Worm (Caenorhabditis elegans) whole organism, L1 larva: ENCODE measurements around the gene cest-7.

ENCODE experiments used
- C04F5.9 ChIP-seq: sonication (generic microtip); optimal IDR thresholded peaks from 2 replicates; lab custom pipeline; 2016; ENCODE audit warnings: missing genetic modification characterization, missing compliant biosample characterization
- F16B12.6 ChIP-seq: fragments of 150-350 bp; optimal IDR thresholded peaks from 2 replicates; lab custom pipeline; 2014; ENCODE audit warnings: missing biosample characterization, missing genetic modification characterization
- aha-1 ChIP-seq: fragments of 150-350 bp; optimal IDR thresholded peaks from 2 replicates; lab custom pipeline; 2014; ENCODE audit warnings: missing biosample characterization, missing genetic modification characterization
- ceh-63 ChIP-seq: fragments of 200-800 bp; sonication (Bioruptor generic); optimal IDR thresholded peaks from 2 replicates; lab custom pipeline; 2018; ENCODE audit warnings: mild to moderate bottlenecking, missing genetic modification characterization, missing compliant biosample characterization
- ceh-88 ChIP-seq: fragments of 200-800 bp; sonication (Bioruptor generic); IDR thresholded peaks from 2 replicates; pipeline ENCODE4 v1.3.6; 2022; ENCODE audit warnings: missing genetic modification characterization, missing compliant biosample characterization
- dsc-1 ChIP-seq: sonication (generic microtip); optimal IDR thresholded peaks from 2 replicates; lab custom pipeline; 2016; ENCODE audit warnings: mild to moderate bottlenecking, missing genetic modification characterization, missing compliant biosample characterization
- egl-13 ChIP-seq: sonication (generic microtip); optimal IDR thresholded peaks from 2 replicates; lab custom pipeline; 2016; ENCODE audit warnings: missing genotype, missing genetic modification reagents, missing genetic modification characterization, missing compliant biosample characterization
- egl-27 ChIP-seq, 2 experiments: fragments of 150-350 bp in 1 of 2; sonication (generic microtip); optimal IDR thresholded peaks; 3 replicates each; lab custom pipeline; 2017 to 2018; ENCODE audit warnings: missing biosample characterization in 2 of 2, missing genetic modification characterization in 2 of 2, missing genetic modification reagents in 2 of 2
- elt-2 ChIP-seq: sonication (generic microtip); optimal IDR thresholded peaks from 2 replicates; lab custom pipeline; 2016; ENCODE audit warnings: missing genetic modification characterization, mild to moderate bottlenecking, inconsistent platforms, missing compliant biosample characterization, missing genetic modification reagents
- fkh-8 ChIP-seq: sonication (generic microtip); optimal IDR thresholded peaks from 2 replicates; lab custom pipeline; 2016; ENCODE audit warnings: mild to moderate bottlenecking, missing genetic modification characterization, missing compliant biosample characterization
- grh-1 ChIP-seq: fragments of 200-800 bp; sonication (Bioruptor generic); IDR thresholded peaks from 2 replicates; pipeline ENCODE4 v1.3.6; 2022; ENCODE audit warnings: missing genetic modification reagents, missing genetic modification characterization, missing compliant biosample characterization
- hlh-17 ChIP-seq: fragments of 200-800 bp; sonication (Bioruptor generic); optimal IDR thresholded peaks from 2 replicates; lab custom pipeline; 2018; ENCODE audit warnings: missing genetic modification characterization, mild to moderate bottlenecking, missing compliant biosample characterization, moderate library complexity, borderline replicate concordance
- hlh-4 ChIP-seq: sonication (generic microtip); optimal IDR thresholded peaks from 2 replicates; lab custom pipeline; 2016; ENCODE audit warnings: mild to moderate bottlenecking, missing genetic modification characterization, missing compliant biosample characterization
- hpl-2 ChIP-seq: fragments of 150-350 bp; optimal IDR thresholded peaks from 2 replicates; lab custom pipeline; 2014; ENCODE audit warnings: missing biosample characterization, missing genetic modification reagents, missing genetic modification characterization
- lin-14 ChIP-seq: fragments of 200-800 bp; sonication (Bioruptor generic); optimal IDR thresholded peaks from 2 replicates; lab custom pipeline; 2018; ENCODE audit warnings: mild to moderate bottlenecking, missing genetic modification characterization, moderate library complexity, missing compliant biosample characterization
- lin-15B ChIP-seq: fragments of 150-350 bp; sonication (generic microtip); optimal IDR thresholded peaks from 3 replicates; lab custom pipeline; 2014; ENCODE audit warnings: missing biosample characterization, missing genetic modification characterization
- lin-39 ChIP-seq: fragments of 150-350 bp; optimal IDR thresholded peaks from 2 replicates; lab custom pipeline; 2014; ENCODE audit warnings: missing biosample characterization, missing genetic modification reagents, missing genetic modification characterization
- mab-9 ChIP-seq: fragments of 200-800 bp; sonication (Bioruptor generic); IDR thresholded peaks from 2 replicates; pipeline ENCODE4 v1.3.6; 2022; ENCODE audit warnings: missing genetic modification reagents, missing genetic modification characterization, missing compliant biosample characterization
- mdl-1 ChIP-seq, 2 experiments: fragments of 150-350 bp; optimal IDR thresholded peaks; 2 replicates each; lab custom pipeline; 2014 to 2017; ENCODE audit warnings: missing biosample characterization in 2 of 2, missing genetic modification characterization in 2 of 2, inconsistent platforms in 1 of 2
- mef-2 ChIP-seq: fragments of 150-350 bp; optimal IDR thresholded peaks from 2 replicates; lab custom pipeline; 2014; ENCODE audit warnings: missing biosample characterization, missing genetic modification characterization
- mep-1 ChIP-seq: fragments of 150-350 bp; optimal IDR thresholded peaks from 2 replicates; lab custom pipeline; 2014; ENCODE audit warnings: missing biosample characterization, missing genetic modification characterization
- nhr-12 ChIP-seq: sonication (generic microtip); optimal IDR thresholded peaks from 2 replicates; lab custom pipeline; 2017; ENCODE audit warnings: missing biosample characterization, missing genetic modification characterization
- nhr-19 ChIP-seq: fragments of 200-800 bp; sonication (Bioruptor generic); conservative IDR thresholded peaks from 2 replicates; pipeline ENCODE4 v1.3.6; 2022; ENCODE audit warnings: missing genetic modification characterization, missing compliant biosample characterization
- nhr-20 ChIP-seq: sonication (generic microtip); optimal IDR thresholded peaks from 2 replicates; lab custom pipeline; 2016; ENCODE audit warnings: mild to moderate bottlenecking, missing genetic modification characterization, missing compliant biosample characterization
- nhr-237 ChIP-seq: fragments of 150-350 bp; optimal IDR thresholded peaks from 2 replicates; lab custom pipeline; 2014; ENCODE audit warnings: missing biosample characterization, missing genetic modification characterization
- nhr-28 ChIP-seq: fragments of 150-350 bp; optimal IDR thresholded peaks from 2 replicates; lab custom pipeline; 2014; ENCODE audit warnings: missing biosample characterization, missing genetic modification characterization
- nhr-47 ChIP-seq: sonication (generic microtip); optimal IDR thresholded peaks from 2 replicates; lab custom pipeline; 2016; ENCODE audit warnings: mild to moderate bottlenecking, missing genetic modification characterization, moderate library complexity, missing compliant biosample characterization
- nhr-71 ChIP-seq: sonication (generic microtip); optimal IDR thresholded peaks from 2 replicates; lab custom pipeline; 2016; ENCODE audit warnings: mild to moderate bottlenecking, missing genetic modification characterization, moderate library complexity, missing compliant biosample characterization
- nhr-77 ChIP-seq: fragments of 150-350 bp; optimal IDR thresholded peaks from 2 replicates; lab custom pipeline; 2014; ENCODE audit warnings: missing biosample characterization, missing genetic modification characterization
- nhr-84 ChIP-seq: sonication (generic microtip); optimal IDR thresholded peaks from 2 replicates; lab custom pipeline; 2017; ENCODE audit warnings: missing biosample characterization, missing genetic modification characterization
- nhr-85 ChIP-seq: sonication (generic microtip); peaks from one replicate; lab custom pipeline; 2016; ENCODE audit warnings: missing genetic modification characterization, inconsistent platforms, missing compliant biosample characterization
- pax-3 ChIP-seq: fragments of 200-800 bp; sonication (Bioruptor generic); optimal IDR thresholded peaks from 2 replicates; lab custom pipeline; 2018; ENCODE audit warnings: mild to moderate bottlenecking, missing genetic modification characterization, moderate library complexity, missing compliant biosample characterization
- skn-1 ChIP-seq: fragments of 150-350 bp; optimal IDR thresholded peaks from 2 replicates; lab custom pipeline; 2014; ENCODE audit warnings: missing biosample characterization, missing genetic modification characterization
- snpc-4 ChIP-seq: fragments of 150-350 bp; optimal IDR thresholded peaks from 2 replicates; lab custom pipeline; 2014; ENCODE audit warnings: missing biosample characterization, missing genetic modification characterization
- sox-4 ChIP-seq: sonication (generic microtip); optimal IDR thresholded peaks from 2 replicates; lab custom pipeline; 2016; ENCODE audit warnings: missing genetic modification characterization, missing compliant biosample characterization
- sup-37 ChIP-seq: fragments of 200-800 bp; sonication (Bioruptor generic); optimal IDR thresholded peaks from 2 replicates; lab custom pipeline; 2018; ENCODE audit warnings: mild to moderate bottlenecking, missing genetic modification characterization, missing compliant biosample characterization
- tlp-1 ChIP-seq: fragments of 150-350 bp; optimal IDR thresholded peaks from 2 replicates; lab custom pipeline; 2014; ENCODE audit warnings: missing biosample characterization, missing genetic modification characterization
- unc-130 ChIP-seq: fragments of 150-350 bp; optimal IDR thresholded peaks from 2 replicates; lab custom pipeline; 2017; ENCODE audit warnings: missing biosample characterization, missing genetic modification characterization, inconsistent platforms
- unc-86 ChIP-seq: sonication (generic microtip); optimal IDR thresholded peaks from 2 replicates; lab custom pipeline; 2016; ENCODE audit warnings: missing genetic modification characterization, missing compliant biosample characterization
- unc-98 ChIP-seq: fragments of 200-800 bp; sonication (Bioruptor generic); IDR thresholded peaks from 2 replicates; pipeline ENCODE4 v1.3.6; 2022; ENCODE audit warnings: missing genetic modification characterization, missing compliant biosample characterization
- vab-15 ChIP-seq: sonication (generic microtip); optimal IDR thresholded peaks from 2 replicates; lab custom pipeline; 2017; ENCODE audit warnings: missing genotype, mild to moderate bottlenecking, missing genetic modification characterization, missing compliant biosample characterization
- zag-1 ChIP-seq: fragments of 150-350 bp; optimal IDR thresholded peaks from 2 replicates; lab custom pipeline; 2014; ENCODE audit warnings: missing biosample characterization, missing genetic modification characterization
- ztf-4 ChIP-seq: fragments of 150-350 bp; optimal IDR thresholded peaks from 2 replicates; lab custom pipeline; 2014; ENCODE audit warnings: missing biosample characterization, missing genetic modification characterization

Gene cest-7

ce11 chrX:12200577-12200976, 29.2 kb upstream of the cest-7 start (continued):
- no peak for TF ChIP-seq nhr-237 (tag; lab: Kevin White, UChicago)
- TF ChIP-seq mdl-1 (tag; optimal IDR thresholded peaks at IDR 0.05; lab: Kevin White, UChicago), result no peak
- no peak for TF ChIP-seq ceh-88 (GFP tag; lab: Robert Waterston, UW)
- TF ChIP-seq nhr-85 (tag; lab: Kevin White, UChicago), result no peak
- peak; percentile 97 for TF ChIP-seq fkh-8 (tag; lab: Kevin White, UChicago)
- peak; percentile 75 for TF ChIP-seq egl-13 (tag; lab: Kevin White, UChicago)
- no peak for TF ChIP-seq hlh-17 (GFP tag; lab: Kevin White, UChicago)
- 0 out of 2 replicates have a peak, but pooled peaks have one; percentile 10 for TF ChIP-seq nhr-19 (GFP tag; lab: Robert Waterston, UW)
- TF ChIP-seq unc-86, result peak; percentile 73
- no peak for TF ChIP-seq unc-98 (GFP tag; lab: Robert Waterston, UW)
- no peak for TF ChIP-seq lin-39
- no peak for TF ChIP-seq C04F5.9 (tag; lab: Kevin White, UChicago)
- TF ChIP-seq ceh-63 (GFP tag; lab: Kevin White, UChicago), result no peak
- TF ChIP-seq nhr-12 (tag; lab: Kevin White, UChicago), result no peak
- TF ChIP-seq nhr-20 (tag; lab: Kevin White, UChicago), result peak; percentile 45
- no peak for TF ChIP-seq nhr-84
- TF ChIP-seq nhr-77 (tag; lab: Kevin White, UChicago), result no peak
- no peak for TF ChIP-seq grh-1 (GFP tag; lab: Robert Waterston, UW)
- peak; percentile 85 for TF ChIP-seq lin-14 (GFP tag; lab: Kevin White, UChicago)
- TF ChIP-seq tlp-1 (tag; lab: Kevin White, UChicago), result no peak
- no peak for TF ChIP-seq elt-2 (tag; lab: Kevin White, UChicago)
- TF ChIP-seq lin-15B (tag; lab: Kevin White, UChicago), result no peak
- no peak for TF ChIP-seq hpl-2
- TF ChIP-seq unc-130 (tag; lab: Kevin White, UChicago), result no peak
- no peak for TF ChIP-seq F16B12.6 (tag; lab: Kevin White, UChicago)

- TF ChIP-seq lin-39 (no peak), fkh-8 (tag; lab: Kevin White, UChicago) (no peak), snpc-4 (tag; lab: Kevin White, UChicago) (no peak), hlh-4 (tag; lab: Kevin White, UChicago) (no peak), grh-1 (GFP tag; lab: Robert Waterston, UW) (no peak), vab-15 (no peak), aha-1 (no peak), elt-2 (tag; lab: Kevin White, UChicago) (no peak), pax-3 (tag; lab: Kevin White, UChicago) (no peak), mep-1 (tag; lab: Kevin White, UChicago) (no peak)
- TF ChIP-seq, all 84 proteins: peak for 0
Measured at ce11 chrX:12201435-12201834, 28.3 kb upstream of the cest-7 start.

ce11 chrX:12201840-12202239, 27.9 kb upstream of the cest-7 start:
- TF ChIP-seq skn-1 (tag; lab: Kevin White, UChicago) (no peak), lin-14 (GFP tag; lab: Kevin White, UChicago) (peak; percentile 73), fkh-8 (tag; lab: Kevin White, UChicago) (peak; percentile 55), dsc-1 (tag; lab: Kevin White, UChicago) (peak; percentile 20), egl-27 (tag; optimal IDR thresholded peaks at IDR 0.05; lab: Kevin White, UChicago) (no peak), nhr-85 (tag; lab: Kevin White, UChicago) (no peak), nhr-71 (tag; lab: Kevin White, UChicago) (peak; percentile 32), sox-4 (no peak), mef-2 (tag; lab: Kevin White, UChicago) (peak; percentile 52), mab-9 (GFP tag; lab: Robert Waterston, UW) (no peak), egl-13 (tag; lab: Kevin White, UChicago) (peak; percentile 39), ztf-4 (tag; lab: Kevin White, UChicago) (no peak), nhr-47 (tag; lab: Kevin White, UChicago) (peak; percentile 36), nhr-28 (tag; lab: Kevin White, UChicago) (no peak), sup-37 (GFP tag; lab: Kevin White, UChicago) (no peak), zag-1 (no peak), nhr-19 (GFP tag; lab: Robert Waterston, UW) (no peak)
